Fruit fly (Drosophila melanogaster): ENCODE measurements around the gene r-l.

dm6 chr3R:21071312-21071711, 1.8 kb downstream of the r-l start:
- TF ChIP-seq psq (optimal IDR thresholded peaks at IDR 0.05) (no peak), Dll (optimal IDR thresholded peaks at IDR 0.05) (no peak), CG8478 (optimal IDR thresholded peaks at IDR 0.05) (no peak)
